Worm (Caenorhabditis elegans) whole organism, young adult: ENCODE results near the gene Y39G8B.7.

ENCODE experiments used
- C17E4.6 ChIP-seq: fragments of 200-800 bp; sonication (Bioruptor generic); IDR thresholded peaks from 2 replicates; pipeline ENCODE4 v1.3.6; 2022; ENCODE audit warnings: missing genetic modification reagents, missing genetic modification characterization, missing compliant biosample characterization
- F52B5.7 ChIP-seq: sonication (generic microtip); optimal IDR thresholded peaks from 2 replicates; lab custom pipeline; 2016; ENCODE audit warnings: mild to moderate bottlenecking, missing genetic modification characterization, missing compliant biosample characterization
- attf-5 ChIP-seq: fragments of 200-800 bp; sonication (Bioruptor generic); optimal IDR thresholded peaks from 2 replicates; lab custom pipeline; 2018; ENCODE audit warnings: mild to moderate bottlenecking, missing genetic modification characterization, missing compliant biosample characterization
- nhr-27 ChIP-seq: fragments of 200-800 bp; sonication (Bioruptor generic); optimal IDR thresholded peaks from 2 replicates; lab custom pipeline; 2018; ENCODE audit warnings: mild to moderate bottlenecking, missing genetic modification characterization, moderate library complexity, missing compliant biosample characterization

ce11 chrII:13961567-13961966 is 33.3 kb downstream of the Y39G8B.7 start:
- TF ChIP-seq attf-5 (GFP tag; lab: Kevin White, UChicago) (no peak), F52B5.7 (no peak), C17E4.6 (GFP tag; lab: Robert Waterston, UW) (no peak), nhr-27 (tag; lab: Kevin White, UChicago) (no peak)
